Worm (Caenorhabditis elegans) whole organism, young adult: ENCODE data around the gene C49C3.20.

Source experiments
- B0019.2 ChIP-seq: fragments of 200-800 bp; sonication (Bioruptor generic); conservative IDR thresholded peaks from 2 replicates; pipeline ENCODE4 v1.3.6; 2022; ENCODE audit warnings: missing genetic modification reagents, missing genetic modification characterization, missing compliant biosample characterization
- B0261.1 ChIP-seq: sonication (generic microtip); optimal IDR thresholded peaks from 2 replicates; lab custom pipeline; 2016; ENCODE audit warnings: mild to moderate bottlenecking, missing genetic modification characterization, moderate library complexity, missing compliant biosample characterization
- C06A6.2 ChIP-seq: fragments of 200-800 bp; sonication (Bioruptor generic); conservative IDR thresholded peaks from 2 replicates; pipeline ENCODE4 v1.3.6; 2022; ENCODE audit warnings: missing genetic modification characterization, missing compliant biosample characterization
- F10E7.11 ChIP-seq: sonication (generic microtip); optimal IDR thresholded peaks from 2 replicates; lab custom pipeline; 2017; ENCODE audit warnings: mild to moderate bottlenecking, missing genetic modification characterization, moderate library complexity, missing compliant biosample characterization
- F22D6.2 ChIP-seq: sonication (generic microtip); optimal IDR thresholded peaks from 2 replicates; lab custom pipeline; 2016; ENCODE audit warnings: mild to moderate bottlenecking, missing genetic modification characterization, missing compliant biosample characterization
- F23B12.7 ChIP-seq: sonication (generic microtip); optimal IDR thresholded peaks from 2 replicates; lab custom pipeline; 2017; ENCODE audit warnings: missing genetic modification characterization, mild to moderate bottlenecking, missing compliant biosample characterization, antibody characterized with exemption, moderate library complexity; ENCODE audit not compliant: insufficient read depth
- F49E8.2 ChIP-seq: sonication (generic microtip); optimal IDR thresholded peaks from 3 replicates; lab custom pipeline; 2017; ENCODE audit warnings: missing genetic modification characterization, mild to moderate bottlenecking, missing compliant biosample characterization, antibody characterized with exemption, moderate library complexity; ENCODE audit not compliant: insufficient read depth
- T07F8.4 ChIP-seq: sonication (generic microtip); optimal IDR thresholded peaks from 2 replicates; lab custom pipeline; 2016; ENCODE audit warnings: mild to moderate bottlenecking, missing genetic modification characterization, moderate library complexity, missing compliant biosample characterization
- Y53F4B.3 ChIP-seq: fragments of 200-800 bp; sonication (Bioruptor generic); IDR thresholded peaks from 2 replicates; pipeline ENCODE4 v1.3.6; 2022; ENCODE audit warnings: missing genetic modification reagents, missing genetic modification characterization, missing compliant biosample characterization
- akir-1 ChIP-seq: fragments of 200-800 bp; sonication (Bioruptor generic); optimal IDR thresholded peaks from 2 replicates; lab custom pipeline; 2018; ENCODE audit warnings: mild to moderate bottlenecking, missing genetic modification characterization, moderate library complexity, missing compliant biosample characterization
- ama-1 ChIP-seq, 3 experiments: fragments of 150-350 bp in 1 of 3; sonication (generic microtip) in 2 of 3; optimal IDR thresholded peaks; 2 replicates each; lab custom pipeline; 2014 to 2018; ENCODE audit warnings: missing biosample characterization in 2 of 3, missing genetic modification characterization in 2 of 3, missing genetic modification reagents in 2 of 3
- attf-3 ChIP-seq: fragments of 200-800 bp; sonication (Bioruptor generic); conservative IDR thresholded peaks from 2 replicates; pipeline ENCODE4 v1.3.6; 2022; ENCODE audit warnings: missing genetic modification reagents, missing genetic modification characterization, missing compliant biosample characterization
- attf-6 ChIP-seq: fragments of 200-800 bp; sonication (Bioruptor generic); IDR thresholded peaks from 2 replicates; pipeline ENCODE4 v1.3.6; 2022; ENCODE audit warnings: missing genetic modification reagents, missing genetic modification characterization, missing compliant biosample characterization
- bed-1 ChIP-seq: fragments of 200-800 bp; sonication (Bioruptor generic); IDR thresholded peaks from 2 replicates; pipeline ENCODE4 v1.3.6; 2022; ENCODE audit warnings: missing genetic modification reagents, missing genetic modification characterization, missing compliant biosample characterization
- ceh-100 ChIP-seq: fragments of 200-800 bp; sonication (Bioruptor generic); IDR thresholded peaks from 2 replicates; pipeline ENCODE4 v1.3.6; 2022; ENCODE audit warnings: missing genetic modification reagents, missing genetic modification characterization, missing compliant biosample characterization
- ceh-91 ChIP-seq: fragments of 200-800 bp; sonication (Bioruptor generic); IDR thresholded peaks from 2 replicates; pipeline ENCODE4 v1.3.6; 2022; ENCODE audit warnings: missing genetic modification reagents, missing genetic modification characterization, missing compliant biosample characterization
- die-1 ChIP-seq: sonication (generic microtip); optimal IDR thresholded peaks from 2 replicates; lab custom pipeline; 2016; ENCODE audit warnings: missing genotype, mild to moderate bottlenecking, missing genetic modification characterization, missing compliant biosample characterization
- dpff-1 ChIP-seq: sonication (generic microtip); optimal IDR thresholded peaks from 2 replicates; lab custom pipeline; 2017; ENCODE audit warnings: mild to moderate bottlenecking, missing genetic modification characterization, missing compliant biosample characterization
- fkh-3 ChIP-seq: sonication (generic microtip); optimal IDR thresholded peaks from 2 replicates; lab custom pipeline; 2016; ENCODE audit warnings: mild to moderate bottlenecking, missing genetic modification characterization, missing compliant biosample characterization
- hmg-1.2 ChIP-seq: fragments of 200-800 bp; sonication (Bioruptor generic); IDR thresholded peaks from 2 replicates; pipeline ENCODE4 v1.3.6; 2022; ENCODE audit warnings: missing genetic modification reagents, missing genetic modification characterization, missing compliant biosample characterization
- hrde-1 ChIP-seq: sonication (generic microtip); optimal IDR thresholded peaks from 2 replicates; lab custom pipeline; 2016; ENCODE audit warnings: missing genetic modification characterization, mild to moderate bottlenecking, missing compliant biosample characterization, moderate library complexity, missing genotype, missing genetic modification reagents, borderline replicate concordance
- hsf-1 ChIP-seq: fragments of 200-800 bp; sonication (Bioruptor generic); IDR thresholded peaks from 2 replicates; pipeline ENCODE4 v1.3.6; 2022; ENCODE audit warnings: missing genetic modification reagents, missing genetic modification characterization, missing compliant biosample characterization
- lag-1 ChIP-seq: fragments of 200-800 bp; sonication (Bioruptor generic); IDR thresholded peaks from 2 replicates; pipeline ENCODE4 v1.3.6; 2022; ENCODE audit warnings: missing genetic modification reagents, missing genetic modification characterization, missing compliant biosample characterization
- let-526 ChIP-seq: fragments of 200-800 bp; sonication (Bioruptor generic); IDR thresholded peaks from 2 replicates; pipeline ENCODE4 v1.3.6; 2022; ENCODE audit warnings: missing genetic modification reagents, missing genetic modification characterization, missing compliant biosample characterization
- lin-54 ChIP-seq: fragments of 200-800 bp; sonication (Bioruptor generic); optimal IDR thresholded peaks from 2 replicates; lab custom pipeline; 2018; ENCODE audit warnings: mild to moderate bottlenecking, missing genetic modification characterization, missing compliant biosample characterization
- lir-1 ChIP-seq: fragments of 200-800 bp; sonication (Bioruptor generic); conservative IDR thresholded peaks from 2 replicates; pipeline ENCODE4 v1.3.6; 2022; ENCODE audit warnings: missing genetic modification reagents, missing genetic modification characterization, missing compliant biosample characterization
- lsy-27 ChIP-seq: sonication (generic microtip); optimal IDR thresholded peaks from 2 replicates; lab custom pipeline; 2017; ENCODE audit warnings: missing genetic modification characterization, mild to moderate bottlenecking, missing compliant biosample characterization, antibody characterized with exemption, missing genotype, borderline replicate concordance; ENCODE audit not compliant: insufficient read depth
- madf-3 ChIP-seq: fragments of 200-800 bp; sonication (Bioruptor generic); IDR thresholded peaks from 2 replicates; pipeline ENCODE4 v1.3.6; 2022; ENCODE audit warnings: missing genetic modification reagents, missing genetic modification characterization, missing compliant biosample characterization
- mel-28 ChIP-seq: sonication (generic microtip); optimal IDR thresholded peaks from 2 replicates; lab custom pipeline; 2016; ENCODE audit warnings: borderline replicate concordance, mild to moderate bottlenecking, missing genetic modification characterization, missing compliant biosample characterization
- mes-4 ChIP-seq: sonication (generic microtip); optimal IDR thresholded peaks from 2 replicates; lab custom pipeline; 2016; ENCODE audit warnings: missing genotype, missing genetic modification characterization, missing compliant biosample characterization
- nfya-1 ChIP-seq: sonication (generic microtip); optimal IDR thresholded peaks from 2 replicates; lab custom pipeline; 2017; ENCODE audit warnings: antibody characterized with exemption, missing compliant biosample characterization, missing genetic modification characterization, borderline replicate concordance; ENCODE audit not compliant: insufficient read depth
- nhr-179 ChIP-seq: sonication (generic microtip); optimal IDR thresholded peaks from 2 replicates; lab custom pipeline; 2016; ENCODE audit warnings: mild to moderate bottlenecking, missing genetic modification characterization, missing compliant biosample characterization
- pbrm-1 ChIP-seq: fragments of 200-800 bp; sonication (Bioruptor generic); IDR thresholded peaks from 2 replicates; pipeline ENCODE4 v1.3.6; 2022; ENCODE audit warnings: missing genetic modification reagents, missing genetic modification characterization, missing compliant biosample characterization
- pha-4 ChIP-seq: fragments of 150-350 bp; sonication (generic microtip); optimal IDR thresholded peaks from 2 replicates; lab custom pipeline; 2014; ENCODE audit warnings: missing biosample characterization, missing genetic modification reagents, missing genetic modification characterization
- rcor-1 ChIP-seq: fragments of 200-800 bp; sonication (Bioruptor generic); IDR thresholded peaks from 2 replicates; pipeline ENCODE4 v1.3.6; 2022; ENCODE audit warnings: missing genetic modification reagents, missing genetic modification characterization, missing compliant biosample characterization
- sdz-38 ChIP-seq: sonication (generic microtip); optimal IDR thresholded peaks from 2 replicates; lab custom pipeline; 2016; ENCODE audit warnings: missing genotype, missing genetic modification characterization, missing compliant biosample characterization
- snpc-1.3 ChIP-seq: sonication (generic microtip); optimal IDR thresholded peaks from 2 replicates; lab custom pipeline; 2017; ENCODE audit warnings: missing genetic modification characterization, mild to moderate bottlenecking, missing compliant biosample characterization, antibody characterized with exemption, moderate library complexity, missing genotype, missing genetic modification reagents; ENCODE audit not compliant: insufficient read depth
- unc-130 ChIP-seq: sonication (generic microtip); optimal IDR thresholded peaks from 2 replicates; lab custom pipeline; 2016; ENCODE audit warnings: missing genetic modification reagents, missing genetic modification characterization, missing compliant biosample characterization
- ztf-18 ChIP-seq: sonication (generic microtip); optimal IDR thresholded peaks from 2 replicates; lab custom pipeline; 2016; ENCODE audit warnings: missing genotype, mild to moderate bottlenecking, missing genetic modification characterization, missing compliant biosample characterization
- ztf-22 ChIP-seq: fragments of 200-800 bp; sonication (Bioruptor generic); optimal IDR thresholded peaks from 2 replicates; lab custom pipeline; 2018; ENCODE audit warnings: mild to moderate bottlenecking, missing genetic modification characterization, moderate library complexity, missing compliant biosample characterization
- ztf-25 ChIP-seq: fragments of 200-800 bp; sonication (Bioruptor generic); IDR thresholded peaks from 2 replicates; pipeline ENCODE4 v1.3.6; 2022; ENCODE audit warnings: missing genetic modification reagents, missing genetic modification characterization, missing compliant biosample characterization
- ztf-26 ChIP-seq: sonication (generic microtip); optimal IDR thresholded peaks from 2 replicates; lab custom pipeline; 2017; ENCODE audit warnings: missing genetic modification characterization, missing compliant biosample characterization
- ztf-28 ChIP-seq: fragments of 200-800 bp; sonication (Bioruptor generic); IDR thresholded peaks from 2 replicates; pipeline ENCODE4 v1.3.6; 2022; ENCODE audit warnings: missing genetic modification reagents, missing genetic modification characterization, missing compliant biosample characterization
- ztf-6 ChIP-seq: fragments of 200-800 bp; sonication (Bioruptor generic); IDR thresholded peaks from 2 replicates; pipeline ENCODE4 v1.3.6; 2022; ENCODE audit warnings: missing genetic modification reagents, missing genetic modification characterization, missing compliant biosample characterization

C49C3.20 gene

ce11 chrIV:17281060-17282021 lies 35.0 kb downstream of the C49C3.20 start (continued):
- peak; percentile 79; the same call in 1 of the 2 replicates for TF ChIP-seq ceh-100 (GFP tag; lab: Robert Waterston, UW)
- peak; percentile 59 for TF ChIP-seq ztf-26 (tag; lab: Kevin White, UChicago)
- TF ChIP-seq fkh-3 (tag; lab: Kevin White, UChicago), result peak; percentile 33
- TF ChIP-seq pbrm-1 (GFP tag; lab: Robert Waterston, UW), result peak; percentile 79
- TF ChIP-seq let-526 (GFP tag; lab: Robert Waterston, UW), result 0 out of 2 replicates have a peak, but pooled peaks have one; percentile 13
- TF ChIP-seq Y53F4B.3 (GFP tag; lab: Robert Waterston, UW), result no peak
- TF ChIP-seq bed-1 (GFP tag; lab: Robert Waterston, UW), result peak; percentile 90; the same call in 1 of the 2 replicates
- peak; percentile 13 for TF ChIP-seq mes-4 (tag; lab: Kevin White, UChicago)
- peak; percentile 97 for TF ChIP-seq attf-6 (GFP tag; lab: Robert Waterston, UW)
- TF ChIP-seq ztf-28 (GFP tag; lab: Robert Waterston, UW), result no peak
- TF ChIP-seq mel-28, result peak; percentile 49
- TF ChIP-seq lsy-27, result no peak
- peak; percentile 27 for TF ChIP-seq B0261.1 (tag; lab: Kevin White, UChicago)
- no peak for TF ChIP-seq nhr-179 (tag; lab: Kevin White, UChicago)
- TF ChIP-seq lag-1 (GFP tag; lab: Robert Waterston, UW), result no peak
- peak; percentile 67 for TF ChIP-seq dpff-1 (tag; lab: Kevin White, UChicago)
- TF ChIP-seq ceh-91 (GFP tag; lab: Robert Waterston, UW), result no peak; the same call in 1 of the 2 replicates
- peak; percentile 59 for TF ChIP-seq hmg-1.2 (GFP tag; lab: Robert Waterston, UW)
- TF ChIP-seq nfya-1, result no peak
- peak; percentile 91 for TF ChIP-seq hsf-1
- peak; percentile 84 for TF ChIP-seq rcor-1 (GFP tag; lab: Robert Waterston, UW)
- no peak; the same call in 1 of the 2 replicates for TF ChIP-seq lir-1 (GFP tag; lab: Robert Waterston, UW)
- TF ChIP-seq snpc-1.3 (tag; lab: Kevin White, UChicago), result peak; percentile 95
- TF ChIP-seq B0019.2 (GFP tag; lab: Robert Waterston, UW), result peak; percentile 27; the same call in 1 of the 2 replicates
- no peak for TF ChIP-seq F22D6.2 (tag; lab: Kevin White, UChicago)
- TF ChIP-seq F23B12.7 (tag; lab: Kevin White, UChicago), result peak; percentile 79
- TF ChIP-seq akir-1, result no peak
- no peak for TF ChIP-seq attf-3 (GFP tag; lab: Robert Waterston, UW)
- peak; percentile 92; the same call in 1 of the 2 replicates for TF ChIP-seq madf-3 (GFP tag; lab: Robert Waterston, UW)
- TF ChIP-seq ztf-22 (GFP tag; lab: Kevin White, UChicago), result peak; percentile 80
- TF ChIP-seq T07F8.4 (tag; lab: Kevin White, UChicago), result peak; percentile 71
- no peak for TF ChIP-seq sdz-38 (tag; lab: Kevin White, UChicago)
- peak; percentile 99 for TF ChIP-seq ama-1 (optimal IDR thresholded peaks at IDR 0.05; lab: Kevin White, UChicago)
- TF ChIP-seq ama-1 (GFP tag; optimal IDR thresholded peaks at IDR 0.05; lab: Kevin White, UChicago), result peak; percentile 89 to 95
- TF ChIP-seq C06A6.2, result peak; percentile 9; the same call in 1 of the 2 replicates
- TF ChIP-seq die-1 (tag; lab: Kevin White, UChicago), result peak; percentile 58
- TF ChIP-seq ztf-18 (tag; lab: Kevin White, UChicago), result peak; percentile 75
- peak; percentile 27; the same call in 1 of the 2 replicates for TF ChIP-seq ztf-6 (GFP tag; lab: Robert Waterston, UW)
- peak; percentile 67 for TF ChIP-seq F10E7.11 (tag; lab: Kevin White, UChicago)
- peak; percentile 88 for TF ChIP-seq lin-54 (GFP tag; lab: Kevin White, UChicago)
- peak; percentile 60 for TF ChIP-seq hrde-1
- TF ChIP-seq ztf-25 (GFP tag; lab: Robert Waterston, UW), result no peak
- TF ChIP-seq unc-130 (GFP tag; lab: Kevin White, UChicago), result peak; percentile 58
- TF ChIP-seq pha-4, result no peak
- TF ChIP-seq F49E8.2 (tag; lab: Kevin White, UChicago), result peak; percentile 98
